Worm (Caenorhabditis elegans): ENCODE data around the gene srd-10.

- no peak for TF ChIP-seq ham-2 (GFP tag; optimal IDR thresholded peaks at IDR 0.05)
- TF ChIP-seq bed-3 (GFP tag; optimal IDR thresholded peaks at IDR 0.05): no peak
- TF ChIP-seq blmp-1 (tag; optimal IDR thresholded peaks at IDR 0.05): no peak
- TF ChIP-seq flh-1 (GFP tag; optimal IDR thresholded peaks at IDR 0.05): no peak
Observed at ce11 chrIV:13601428-13601827, 26.6 kb downstream of the srd-10 start.
